Worm (Caenorhabditis elegans) whole organism, young adult: ENCODE data around the gene his-31.

ENCODE experiments used
- B0019.2 ChIP-seq: fragments of 200-800 bp; sonication (Bioruptor generic); conservative IDR thresholded peaks from 2 replicates; pipeline ENCODE4 v1.3.6; 2022; ENCODE audit warnings: missing genetic modification reagents, missing genetic modification characterization, missing compliant biosample characterization
- B0261.1 ChIP-seq: sonication (generic microtip); optimal IDR thresholded peaks from 2 replicates; lab custom pipeline; 2016; ENCODE audit warnings: mild to moderate bottlenecking, missing genetic modification characterization, moderate library complexity, missing compliant biosample characterization
- C06A6.2 ChIP-seq: fragments of 200-800 bp; sonication (Bioruptor generic); conservative IDR thresholded peaks from 2 replicates; pipeline ENCODE4 v1.3.6; 2022; ENCODE audit warnings: missing genetic modification characterization, missing compliant biosample characterization
- F33H1.4 ChIP-seq: fragments of 200-800 bp; sonication (Bioruptor generic); IDR thresholded peaks from 2 replicates; pipeline ENCODE4 v1.3.6; 2022; ENCODE audit warnings: missing genetic modification reagents, missing genetic modification characterization, missing compliant biosample characterization
- F49E8.2 ChIP-seq: sonication (generic microtip); optimal IDR thresholded peaks from 3 replicates; lab custom pipeline; 2017; ENCODE audit warnings: missing genetic modification characterization, mild to moderate bottlenecking, missing compliant biosample characterization, antibody characterized with exemption, moderate library complexity; ENCODE audit not compliant: insufficient read depth
- F55B11.4 ChIP-seq: sonication (generic microtip); optimal IDR thresholded peaks from 2 replicates; lab custom pipeline; 2016; ENCODE audit warnings: missing compliant biosample characterization, missing genetic modification characterization, borderline replicate concordance; ENCODE audit not compliant: insufficient read depth
- F57A8.1 ChIP-seq: fragments of 200-800 bp; sonication (Bioruptor generic); optimal IDR thresholded peaks from 2 replicates; lab custom pipeline; 2018; ENCODE audit warnings: mild to moderate bottlenecking, missing genetic modification characterization, moderate library complexity, missing compliant biosample characterization
- K11D2.4 ChIP-seq: fragments of 200-800 bp; sonication (Bioruptor generic); IDR thresholded peaks from 2 replicates; pipeline ENCODE4 v1.3.6; 2022; ENCODE audit warnings: missing genetic modification reagents, missing genetic modification characterization, missing compliant biosample characterization
- Y53F4B.3 ChIP-seq: fragments of 200-800 bp; sonication (Bioruptor generic); IDR thresholded peaks from 2 replicates; pipeline ENCODE4 v1.3.6; 2022; ENCODE audit warnings: missing genetic modification reagents, missing genetic modification characterization, missing compliant biosample characterization
- Y56A3A.18 ChIP-seq: fragments of 200-800 bp; sonication (Bioruptor generic); IDR thresholded peaks from 2 replicates; pipeline ENCODE4 v1.3.6; 2022; ENCODE audit warnings: missing genetic modification reagents, missing genetic modification characterization, missing compliant biosample characterization
- Y79H2A.3 ChIP-seq: fragments of 200-800 bp; sonication (Bioruptor generic); conservative IDR thresholded peaks from 2 replicates; pipeline ENCODE4 v1.3.6; 2022; ENCODE audit warnings: missing genetic modification reagents, missing genetic modification characterization, missing compliant biosample characterization
- ama-1 ChIP-seq, 3 experiments: fragments of 150-350 bp in 1 of 3; sonication (generic microtip) in 2 of 3; optimal IDR thresholded peaks; 2 replicates each; lab custom pipeline; 2014 to 2018; ENCODE audit warnings: missing biosample characterization in 2 of 3, missing genetic modification characterization in 2 of 3, missing genetic modification reagents in 2 of 3
- aptf-3 ChIP-seq: fragments of 200-800 bp; sonication (Bioruptor generic); IDR thresholded peaks from 2 replicates; pipeline ENCODE4 v1.3.6; 2022; ENCODE audit warnings: missing genetic modification characterization, missing compliant biosample characterization
- atf-7 ChIP-seq: sonication (generic microtip); optimal IDR thresholded peaks from 2 replicates; lab custom pipeline; 2017; ENCODE audit warnings: mild to moderate bottlenecking, missing genetic modification characterization, missing compliant biosample characterization
- athp-1 ChIP-seq: sonication (generic microtip); optimal IDR thresholded peaks from 2 replicates; lab custom pipeline; 2017; ENCODE audit warnings: mild to moderate bottlenecking, missing genetic modification characterization, missing compliant biosample characterization
- bed-1 ChIP-seq: fragments of 200-800 bp; sonication (Bioruptor generic); IDR thresholded peaks from 2 replicates; pipeline ENCODE4 v1.3.6; 2022; ENCODE audit warnings: missing genetic modification reagents, missing genetic modification characterization, missing compliant biosample characterization
- ccch-3 ChIP-seq: fragments of 200-800 bp; sonication (Bioruptor generic); optimal IDR thresholded peaks from 2 replicates; lab custom pipeline; 2018; ENCODE audit warnings: mild to moderate bottlenecking, missing genetic modification characterization, missing compliant biosample characterization
- cebp-1 ChIP-seq, 2 experiments: fragments of 200-800 bp in 1 of 2; sonication (Bioruptor generic) in 1 of 2; sonication (generic microtip) in 1 of 2; IDR thresholded peaks in 1 of 2; optimal IDR thresholded peaks in 1 of 2; 2 replicates each; pipeline versions ENCODE4 v1.3.6 to Lab custom; 2017 to 2022; ENCODE audit warnings: missing compliant biosample characterization in 2 of 2, missing genetic modification characterization in 2 of 2, mild to moderate bottlenecking in 1 of 2, missing genetic modification reagents in 1 of 2, moderate library complexity in 1 of 2
- ceh-58 ChIP-seq: fragments of 200-800 bp; sonication (Bioruptor generic); IDR thresholded peaks from 2 replicates; pipeline ENCODE4 v1.3.6; 2022; ENCODE audit warnings: missing genetic modification characterization, missing compliant biosample characterization
- ceh-79 ChIP-seq: sonication (generic microtip); optimal IDR thresholded peaks from 2 replicates; lab custom pipeline; 2017; ENCODE audit warnings: mild to moderate bottlenecking, missing genetic modification characterization, missing compliant biosample characterization
- dpff-1 ChIP-seq: sonication (generic microtip); optimal IDR thresholded peaks from 2 replicates; lab custom pipeline; 2017; ENCODE audit warnings: mild to moderate bottlenecking, missing genetic modification characterization, missing compliant biosample characterization
- egl-44 ChIP-seq: fragments of 200-800 bp; sonication (Bioruptor generic); IDR thresholded peaks from 2 replicates; pipeline ENCODE4 v1.3.6; 2022; ENCODE audit warnings: missing genetic modification reagents, missing genetic modification characterization, missing compliant biosample characterization
- egrh-3 ChIP-seq: fragments of 200-800 bp; sonication (Bioruptor generic); IDR thresholded peaks from 2 replicates; pipeline ENCODE4 v1.3.6; 2022; ENCODE audit warnings: missing genetic modification reagents, missing genetic modification characterization, missing compliant biosample characterization
- fkh-3 ChIP-seq: sonication (generic microtip); optimal IDR thresholded peaks from 2 replicates; lab custom pipeline; 2016; ENCODE audit warnings: mild to moderate bottlenecking, missing genetic modification characterization, missing compliant biosample characterization
- hlh-12 ChIP-seq: sonication (generic microtip); optimal IDR thresholded peaks from 2 replicates; lab custom pipeline; 2016; ENCODE audit warnings: missing genetic modification characterization, missing compliant biosample characterization
- hlh-26 ChIP-seq: fragments of 200-800 bp; sonication (Bioruptor generic); conservative IDR thresholded peaks from 2 replicates; pipeline ENCODE4 v1.3.6; 2022; ENCODE audit warnings: missing genetic modification reagents, missing genetic modification characterization, missing compliant biosample characterization
- hmg-20 ChIP-seq: fragments of 200-800 bp; sonication (Bioruptor generic); IDR thresholded peaks from 2 replicates; pipeline ENCODE4 v1.3.6; 2022; ENCODE audit warnings: missing genetic modification reagents, missing genetic modification characterization, missing compliant biosample characterization
- lag-1 ChIP-seq: fragments of 200-800 bp; sonication (Bioruptor generic); IDR thresholded peaks from 2 replicates; pipeline ENCODE4 v1.3.6; 2022; ENCODE audit warnings: missing genetic modification reagents, missing genetic modification characterization, missing compliant biosample characterization
- lin-35 ChIP-seq, 3 experiments: fragments of 150-350 bp in 2 of 3; sonication (generic microtip) in 1 of 3; optimal IDR thresholded peaks; 2 replicates each; lab custom pipeline; 2014 to 2018; ENCODE audit warnings: missing biosample characterization in 3 of 3, missing genetic modification characterization in 3 of 3, missing genetic modification reagents in 3 of 3
- lir-1 ChIP-seq: fragments of 200-800 bp; sonication (Bioruptor generic); conservative IDR thresholded peaks from 2 replicates; pipeline ENCODE4 v1.3.6; 2022; ENCODE audit warnings: missing genetic modification reagents, missing genetic modification characterization, missing compliant biosample characterization
- lsl-1 ChIP-seq: fragments of 200-800 bp; sonication (Bioruptor generic); optimal IDR thresholded peaks from 2 replicates; lab custom pipeline; 2018; ENCODE audit warnings: mild to moderate bottlenecking, missing genetic modification characterization, moderate library complexity, missing compliant biosample characterization
- lsy-27 ChIP-seq: sonication (generic microtip); optimal IDR thresholded peaks from 2 replicates; lab custom pipeline; 2017; ENCODE audit warnings: missing genetic modification characterization, mild to moderate bottlenecking, missing compliant biosample characterization, antibody characterized with exemption, missing genotype, borderline replicate concordance; ENCODE audit not compliant: insufficient read depth
- mes-4 ChIP-seq: sonication (generic microtip); optimal IDR thresholded peaks from 2 replicates; lab custom pipeline; 2016; ENCODE audit warnings: missing genotype, missing genetic modification characterization, missing compliant biosample characterization
- nfya-2 ChIP-seq: fragments of 200-800 bp; sonication (Bioruptor generic); IDR thresholded peaks from 2 replicates; pipeline ENCODE4 v1.3.6; 2022; ENCODE audit warnings: missing genetic modification reagents, missing genetic modification characterization, missing compliant biosample characterization
- nhr-120 ChIP-seq: fragments of 200-800 bp; sonication (Bioruptor generic); IDR thresholded peaks from 2 replicates; pipeline ENCODE4 v1.3.6; 2022; ENCODE audit warnings: missing genetic modification characterization, missing compliant biosample characterization
- nhr-27 ChIP-seq: fragments of 200-800 bp; sonication (Bioruptor generic); optimal IDR thresholded peaks from 2 replicates; lab custom pipeline; 2018; ENCODE audit warnings: mild to moderate bottlenecking, missing genetic modification characterization, moderate library complexity, missing compliant biosample characterization
- nhr-80 ChIP-seq: sonication (generic microtip); optimal IDR thresholded peaks from 2 replicates; lab custom pipeline; 2016; ENCODE audit warnings: missing genetic modification characterization, missing compliant biosample characterization
- nhr-90 ChIP-seq: sonication (generic microtip); optimal IDR thresholded peaks from 2 replicates; lab custom pipeline; 2016; ENCODE audit warnings: missing genotype, mild to moderate bottlenecking, missing genetic modification characterization, missing compliant biosample characterization
- pha-4 ChIP-seq: fragments of 150-350 bp; sonication (generic microtip); optimal IDR thresholded peaks from 2 replicates; lab custom pipeline; 2014; ENCODE audit warnings: missing biosample characterization, missing genetic modification reagents, missing genetic modification characterization
- repo-1 ChIP-seq: sonication (generic microtip); optimal IDR thresholded peaks from 2 replicates; lab custom pipeline; 2017; ENCODE audit warnings: mild to moderate bottlenecking, missing genetic modification characterization, missing compliant biosample characterization
- rpc-1 ChIP-seq, 2 experiments: fragments of 150-350 bp in 1 of 2; sonication (generic microtip) in 1 of 2; optimal IDR thresholded peaks; 2 replicates each; lab custom pipeline; 2014 to 2018; ENCODE audit warnings: missing biosample characterization in 1 of 2, missing genetic modification characterization in 1 of 2, missing genetic modification reagents in 1 of 2, missing genotype in 1 of 2
- tlf-1 ChIP-seq: fragments of 200-800 bp; sonication (Bioruptor generic); optimal IDR thresholded peaks from 2 replicates; lab custom pipeline; 2018; ENCODE audit warnings: mild to moderate bottlenecking, missing genetic modification characterization, missing compliant biosample characterization
- unc-130 ChIP-seq: sonication (generic microtip); optimal IDR thresholded peaks from 2 replicates; lab custom pipeline; 2016; ENCODE audit warnings: missing genetic modification reagents, missing genetic modification characterization, missing compliant biosample characterization
- unc-62 ChIP-seq: fragments of 150-350 bp; optimal IDR thresholded peaks from 2 replicates; lab custom pipeline; 2014; ENCODE audit warnings: missing biosample characterization, missing genetic modification reagents, missing genetic modification characterization
- zfh-2 ChIP-seq: fragments of 200-800 bp; sonication (Bioruptor generic); conservative IDR thresholded peaks from 2 replicates; pipeline ENCODE4 v1.3.6; 2022; ENCODE audit warnings: missing genetic modification reagents, missing genetic modification characterization, missing compliant biosample characterization

The his-31 gene

DNA sequence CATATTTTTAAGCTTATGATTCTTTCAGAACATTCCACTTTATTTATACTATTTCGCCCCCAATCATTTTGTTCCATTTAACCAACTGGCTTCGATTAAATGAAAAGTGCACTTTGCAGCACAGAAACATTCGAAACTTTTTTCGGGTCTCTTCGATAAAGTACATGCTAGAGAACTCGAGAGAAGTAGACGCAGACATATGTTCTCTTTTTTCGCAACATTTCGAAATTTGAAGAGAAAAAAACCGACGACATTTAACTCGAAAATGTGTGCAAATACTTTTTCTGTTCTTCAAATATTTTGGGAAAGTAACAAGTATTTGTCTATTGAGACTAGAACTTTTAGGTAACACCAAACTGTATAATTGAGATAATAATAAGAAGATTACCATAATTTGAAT lies 43.1 kb upstream of the his-31 start:
- TF ChIP-seq nfya-2 (GFP tag; lab: Robert Waterston, UW), result no peak
- TF ChIP-seq cebp-1 (GFP tag; IDR thresholded peaks at IDR 0.05; lab: Robert Waterston, UW), result no peak; the same call in 1 of the 2 replicates
- TF ChIP-seq cebp-1 (tag; optimal IDR thresholded peaks at IDR 0.05; lab: Kevin White, UChicago), result peak; percentile 68
- no peak for TF ChIP-seq hlh-12 (tag; lab: Kevin White, UChicago)
- TF ChIP-seq zfh-2 (GFP tag; lab: Robert Waterston, UW), result no peak
- TF ChIP-seq F55B11.4 (tag; lab: Kevin White, UChicago), result no peak
- TF ChIP-seq nhr-80 (tag; lab: Kevin White, UChicago), result peak; percentile 26
- no peak for TF ChIP-seq F33H1.4 (GFP tag; lab: Robert Waterston, UW)

DNA sequence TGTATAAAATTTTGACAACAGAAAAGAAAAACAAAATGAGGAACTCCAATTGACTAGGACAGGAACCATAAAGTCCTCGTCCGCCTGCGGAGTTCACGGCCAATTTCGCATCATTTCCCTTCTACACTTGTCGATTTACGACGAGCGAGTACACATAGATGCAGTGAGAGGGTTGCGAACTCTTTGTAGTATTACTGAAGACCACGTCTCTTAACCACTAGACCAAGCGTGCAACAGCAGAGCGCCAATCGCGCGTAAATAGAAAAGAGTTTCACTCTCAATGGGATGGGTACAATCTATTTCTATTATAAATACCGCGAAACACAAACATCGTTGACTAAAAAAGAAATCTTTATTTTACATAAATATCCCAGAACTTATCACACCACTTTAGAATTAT lies 41.6 kb upstream of the his-31 start:
- TF ChIP-seq egrh-3 (GFP tag; lab: Robert Waterston, UW) (no peak), ceh-79 (tag; lab: Kevin White, UChicago) (peak; percentile 56), C06A6.2 (GFP tag; lab: Robert Waterston, UW) (no peak), aptf-3 (0 out of 2 replicates have a peak, but pooled peaks have one; percentile 36), nhr-27 (tag; lab: Kevin White, UChicago) (peak; percentile 21), mes-4 (tag; lab: Kevin White, UChicago) (peak; percentile 73), hmg-20 (GFP tag; lab: Robert Waterston, UW) (0 out of 2 replicates have a peak, but pooled peaks have one; percentile 37), unc-62 (GFP tag; lab: Kevin White, UChicago) (no peak), F49E8.2 (tag; lab: Kevin White, UChicago) (peak; percentile 57), ama-1 (optimal IDR thresholded peaks at IDR 0.05; lab: Kevin White, UChicago) (peak; percentile 23), ama-1 (GFP tag; optimal IDR thresholded peaks at IDR 0.05; lab: Kevin White, UChicago) (peak; percentile 46 to 65), hlh-12 (tag; lab: Kevin White, UChicago) (peak; percentile 22), lir-1 (GFP tag; lab: Robert Waterston, UW) (0 out of 2 replicates have a peak, but pooled peaks have one; percentile 45), lag-1 (GFP tag; lab: Robert Waterston, UW) (no peak), unc-130 (GFP tag; lab: Kevin White, UChicago) (peak; percentile 85), Y79H2A.3 (GFP tag; lab: Robert Waterston, UW) (0 out of 2 replicates have a peak, but pooled peaks have one; percentile 54), nhr-120 (no peak), ccch-3 (GFP tag; lab: Kevin White, UChicago) (peak; percentile 50), K11D2.4 (GFP tag; lab: Robert Waterston, UW) (peak; percentile 33; the same call in 1 of the 2 replicates), lin-35 (GFP tag; optimal IDR thresholded peaks at IDR 0.05; lab: Kevin White, UChicago) (peak in 1 of 3 experiments; percentile 61), lsl-1 (GFP tag; lab: Kevin White, UChicago) (peak; percentile 44), pha-4 (tag; lab: Kevin White, UChicago) (no peak), rpc-1 (optimal IDR thresholded peaks at IDR 0.05; lab: Kevin White, UChicago) (peak; percentile 87), rpc-1 (tag; optimal IDR thresholded peaks at IDR 0.05; lab: Kevin White, UChicago) (peak; percentile 86), bed-1 (GFP tag; lab: Robert Waterston, UW) (no peak), tlf-1 (GFP tag; lab: Kevin White, UChicago) (peak; percentile 24), F57A8.1 (GFP tag; lab: Kevin White, UChicago) (no peak), egl-44 (GFP tag; lab: Robert Waterston, UW) (peak; percentile 67; the same call in 1 of the 2 replicates), hlh-26 (GFP tag; lab: Robert Waterston, UW) (no peak), lsy-27 (tag; lab: Kevin White, UChicago) (peak; percentile 71), repo-1 (tag; lab: Kevin White, UChicago) (peak; percentile 73), ceh-58 (0 out of 2 replicates have a peak, but pooled peaks have one; percentile 70), nhr-90 (tag; lab: Kevin White, UChicago) (peak; percentile 82), athp-1 (tag; lab: Kevin White, UChicago) (peak; percentile 80), fkh-3 (tag; lab: Kevin White, UChicago) (no peak), B0261.1 (tag; lab: Kevin White, UChicago) (peak; percentile 77), atf-7 (tag; lab: Kevin White, UChicago) (peak; percentile 31), B0019.2 (GFP tag; lab: Robert Waterston, UW) (no peak; the same call in 1 of the 2 replicates), dpff-1 (tag; lab: Kevin White, UChicago) (no peak), Y53F4B.3 (peak; percentile 20; the same call in 1 of the 2 replicates), Y56A3A.18 (GFP tag; lab: Robert Waterston, UW) (0 out of 2 replicates have a peak, but pooled peaks have one; percentile 35)
